Fruit fly (Drosophila melanogaster): ENCODE results near the gene Utx.

The Utx gene

DNA sequence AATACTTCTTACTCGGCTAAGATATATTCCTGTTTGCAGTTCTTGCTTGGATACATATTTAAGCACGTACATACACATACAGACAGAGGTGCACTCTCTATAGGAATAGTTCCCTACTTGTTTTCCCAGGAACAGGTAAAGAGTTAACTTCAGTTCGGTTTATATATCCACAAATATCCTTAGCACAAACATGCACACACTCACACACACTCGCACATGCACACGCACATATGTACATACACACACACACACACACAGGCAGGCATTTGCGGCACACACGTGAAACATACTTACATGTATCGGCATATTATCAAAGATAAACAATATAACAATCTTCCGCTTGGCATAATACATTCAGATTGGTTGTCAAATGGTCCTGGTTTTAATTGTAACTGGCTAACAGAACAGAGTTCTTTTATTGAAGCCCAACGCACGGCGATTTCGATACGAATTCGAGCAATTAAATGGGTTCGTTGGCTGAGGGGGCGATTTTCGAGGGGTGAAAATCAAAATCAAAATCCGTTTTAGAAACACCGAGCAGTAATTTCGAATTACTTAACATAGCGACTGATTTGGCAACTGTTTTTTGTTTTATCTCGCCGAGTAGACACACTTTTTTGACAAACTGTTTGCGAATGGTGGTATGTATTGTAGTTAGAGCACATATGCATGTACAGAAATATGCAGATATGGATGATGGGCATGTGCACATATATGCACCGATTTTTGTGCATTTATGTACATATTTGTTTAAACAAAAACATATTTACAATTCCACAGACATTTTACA, 18.5 kb downstream of the Utx start:
- TF ChIP-seq usp (GFP tag; optimal IDR thresholded peaks at IDR 0.05) (no peak), psq (optimal IDR thresholded peaks at IDR 0.05) (no peak), CG8478 (optimal IDR thresholded peaks at IDR 0.05) (no peak), EcR (GFP tag; optimal IDR thresholded peaks at IDR 0.05) (no peak), pan (optimal IDR thresholded peaks at IDR 0.05) (no peak)

DNA sequence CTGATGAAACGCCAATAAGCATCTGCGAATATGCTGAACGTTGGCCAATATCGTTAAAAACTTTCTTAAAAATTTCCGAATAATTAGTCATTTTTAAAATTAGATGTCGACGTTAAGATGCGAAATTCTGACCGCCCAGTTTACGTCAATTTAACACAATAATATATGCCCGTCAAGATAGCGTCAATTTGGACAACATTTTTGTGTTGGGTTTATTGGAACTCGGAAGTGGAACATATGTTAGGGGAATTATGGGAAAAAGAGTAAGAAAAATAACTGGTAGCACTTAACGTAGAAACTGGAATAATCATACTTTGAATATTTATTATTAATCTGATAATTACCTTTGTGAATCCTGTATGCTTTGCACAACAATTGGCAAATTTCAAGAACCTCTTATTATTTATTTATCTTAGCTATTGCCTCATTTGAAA, 22.9 kb downstream of the Utx start, which contains the start of gene CG5676:
Gene CG5676, minus strand, starts transcription at position 167 of the 434 bp plus-strand sequence.
- TF ChIP-seq EcR (GFP tag; optimal IDR thresholded peaks at IDR 0.05) (no peak), CG8478 (optimal IDR thresholded peaks at IDR 0.05) (no peak), Dll (optimal IDR thresholded peaks at IDR 0.05) (no peak), pan (optimal IDR thresholded peaks at IDR 0.05) (no peak), usp (GFP tag; optimal IDR thresholded peaks at IDR 0.05) (no peak), psq (optimal IDR thresholded peaks at IDR 0.05) (no peak)

DNA sequence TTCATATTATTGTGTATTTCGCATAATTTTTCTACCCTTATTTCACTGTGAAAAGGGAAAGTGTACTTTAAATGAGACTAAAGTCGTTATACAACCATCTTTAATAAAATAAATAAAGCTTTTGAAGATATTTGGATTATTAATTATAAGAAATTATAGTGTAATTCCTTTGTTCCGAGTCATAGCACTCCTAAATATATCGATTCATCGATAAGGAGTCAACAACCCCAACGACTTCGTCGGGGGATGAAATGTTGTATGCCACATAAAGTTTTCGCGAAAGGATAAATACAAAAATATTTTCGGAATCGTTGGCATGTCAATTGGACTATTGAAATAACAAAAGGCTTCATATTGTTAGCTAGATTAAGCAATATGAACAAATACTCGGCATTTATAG, 27.0 kb downstream of the Utx start, which contains the start of gene Ror:
Gene Ror, plus strand, starts transcription at position 252 of the 400 bp plus-strand sequence.
- TF ChIP-seq Dll (optimal IDR thresholded peaks at IDR 0.05) (no peak), psq (optimal IDR thresholded peaks at IDR 0.05) (no peak)

dm6 chr2L:10250441-10250847, 28.2 kb downstream of the Utx start, which contains the start of the genes bsk and CG31717:
Gene bsk (minus strand): TSS chr2L:10250501.
Gene CG31717 (plus strand): TSS chr2L:10250737.
- TF ChIP-seq pan (optimal IDR thresholded peaks at IDR 0.05) = no peak
- no peak for TF ChIP-seq psq (optimal IDR thresholded peaks at IDR 0.05)
- TF ChIP-seq CG8478 (optimal IDR thresholded peaks at IDR 0.05) = no peak
- TF ChIP-seq Dll (optimal IDR thresholded peaks at IDR 0.05) = no peak
- no peak for TF ChIP-seq EcR (GFP tag; optimal IDR thresholded peaks at IDR 0.05)
- TF ChIP-seq usp (GFP tag; optimal IDR thresholded peaks at IDR 0.05) = no peak

DNA sequence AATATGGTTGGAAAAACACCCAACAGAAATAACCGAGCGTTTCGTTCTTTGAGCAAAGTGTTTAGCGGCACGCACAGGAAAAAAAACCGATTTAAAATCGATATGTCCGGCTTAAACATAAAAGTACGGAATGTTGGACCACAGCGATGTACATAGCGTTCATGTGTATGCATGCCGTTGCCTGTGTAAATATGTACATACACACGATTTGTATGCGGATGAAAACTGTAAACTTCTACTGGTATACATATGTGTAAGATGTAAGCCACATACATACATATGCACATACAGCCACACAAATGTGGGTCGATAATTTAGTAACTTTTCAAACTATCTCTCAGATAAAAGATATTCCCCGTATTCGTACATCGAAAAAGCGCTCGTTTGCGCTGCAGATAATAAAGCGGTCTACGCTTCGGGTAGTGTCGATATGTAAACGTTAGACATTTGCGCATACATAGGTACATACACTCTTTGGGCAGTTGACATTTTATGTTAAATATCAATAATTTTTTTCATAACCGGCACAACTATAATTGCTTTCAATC, 28.9 kb downstream of the Utx start:
- TF ChIP-seq EcR (GFP tag; optimal IDR thresholded peaks at IDR 0.05) = no peak
- no peak for TF ChIP-seq usp (GFP tag; optimal IDR thresholded peaks at IDR 0.05)
- TF ChIP-seq pan (optimal IDR thresholded peaks at IDR 0.05) = no peak
- no peak for TF ChIP-seq CG8478 (optimal IDR thresholded peaks at IDR 0.05)
- TF ChIP-seq psq (optimal IDR thresholded peaks at IDR 0.05) = no peak
- no peak for TF ChIP-seq Dll (optimal IDR thresholded peaks at IDR 0.05)

dm6 chr2L:10246785-10247190, 31.8 kb downstream of the Utx start, which contains the start of gene chico:
Gene chico (minus strand): TSS chr2L:10247078.
- no peak for TF ChIP-seq usp (GFP tag; optimal IDR thresholded peaks at IDR 0.05)
- no peak for TF ChIP-seq EcR (GFP tag; optimal IDR thresholded peaks at IDR 0.05)
- no peak for TF ChIP-seq pan (optimal IDR thresholded peaks at IDR 0.05)
- no peak for TF ChIP-seq psq (optimal IDR thresholded peaks at IDR 0.05)

- TF ChIP-seq pan (optimal IDR thresholded peaks at IDR 0.05) (no peak), EcR (GFP tag; optimal IDR thresholded peaks at IDR 0.05) (no peak), Dll (optimal IDR thresholded peaks at IDR 0.05) (no peak), usp (GFP tag; optimal IDR thresholded peaks at IDR 0.05) (no peak), CG8478 (optimal IDR thresholded peaks at IDR 0.05) (no peak), psq (optimal IDR thresholded peaks at IDR 0.05) (no peak)
These were observed 39.6 kb downstream of the Utx start, which contains the start of gene me31B for dm6 chr2L:10238726-10239652. Gene me31B (plus strand): TSS chr2L:10239341.

dm6 chr2L:10237725-10238446, 40.7 kb downstream of the Utx start, which contains the start of gene mthl15:
Gene mthl15 (minus strand): TSS chr2L:10238317.
- no peak for TF ChIP-seq CG8478 (optimal IDR thresholded peaks at IDR 0.05)
- no peak for TF ChIP-seq usp (GFP tag; optimal IDR thresholded peaks at IDR 0.05)
- TF ChIP-seq EcR (GFP tag; optimal IDR thresholded peaks at IDR 0.05) = no peak
- no peak for TF ChIP-seq Dll (optimal IDR thresholded peaks at IDR 0.05)
- TF ChIP-seq pan (optimal IDR thresholded peaks at IDR 0.05) = peak; percentile 8
- no peak for TF ChIP-seq psq (optimal IDR thresholded peaks at IDR 0.05)

- no peak for TF ChIP-seq Dll (optimal IDR thresholded peaks at IDR 0.05)
- no peak for TF ChIP-seq usp (GFP tag; optimal IDR thresholded peaks at IDR 0.05)
- TF ChIP-seq EcR (GFP tag; optimal IDR thresholded peaks at IDR 0.05) = no peak
- no peak for TF ChIP-seq psq (optimal IDR thresholded peaks at IDR 0.05)
- no peak for TF ChIP-seq CG8478 (optimal IDR thresholded peaks at IDR 0.05)
- no peak for TF ChIP-seq pan (optimal IDR thresholded peaks at IDR 0.05)
These were observed 45.8 kb downstream of the Utx start for dm6 chr2L:10232827-10233226.

- no peak for TF ChIP-seq EcR (GFP tag; optimal IDR thresholded peaks at IDR 0.05)
- no peak for TF ChIP-seq psq (optimal IDR thresholded peaks at IDR 0.05)
- TF ChIP-seq usp (GFP tag; optimal IDR thresholded peaks at IDR 0.05) = no peak
- TF ChIP-seq pan (optimal IDR thresholded peaks at IDR 0.05) = no peak
These were observed 46.3 kb downstream of the Utx start, which contains the start of gene eEF1delta for dm6 chr2L:10232152-10232816. Gene eEF1delta (plus strand): TSS chr2L:10232507.
